Worm (Caenorhabditis elegans): ENCODE results near the gene cnp-3.

ce11 chrX:17151160-17151711 is 13.3 kb upstream of the cnp-3 start, which contains the start of gene mdt-1.2:
- TF ChIP-seq elt-3 (tag; optimal IDR thresholded peaks at IDR 0.05) (no peak), fos-1 (tag; optimal IDR thresholded peaks at IDR 0.05) (no peak)
